Worm (Caenorhabditis elegans): ENCODE measurements around the gene taf-6.2.

The taf-6.2 gene

ce11 chrIV:3662863-3663262 is 31.7 kb downstream of the taf-6.2 start:
- TF ChIP-seq egrh-3 (GFP tag; IDR thresholded peaks at IDR 0.05), result peak; percentile 28; the same call in 1 of the 2 replicates
- peak; percentile 68 for TF ChIP-seq zfh-2 (GFP tag; conservative IDR thresholded peaks at IDR 0.05)
- no peak for TF ChIP-seq ztf-28 (GFP tag; IDR thresholded peaks at IDR 0.05)

ce11 chrIV:3661117-3661634 is 33.4 kb downstream of the taf-6.2 start:
- TF ChIP-seq lin-35 (GFP tag; optimal IDR thresholded peaks at IDR 0.05) (no peak), hrde-1 (tag; optimal IDR thresholded peaks at IDR 0.05; ENCODE audit: borderline replicate concordance) (no peak), ztf-3 (GFP tag; optimal IDR thresholded peaks at IDR 0.05) (no peak), nfya-2 (GFP tag; IDR thresholded peaks at IDR 0.05) (no peak), ztf-22 (GFP tag; optimal IDR thresholded peaks at IDR 0.05) (no peak), rpc-1 (optimal IDR thresholded peaks at IDR 0.05) (no peak), rpc-1 (tag; optimal IDR thresholded peaks at IDR 0.05) (no peak), T26A5.8 (tag; optimal IDR thresholded peaks at IDR 0.05) (no peak)

ce11 chrIV:3659951-3660350 is 34.6 kb downstream of the taf-6.2 start:
- TF ChIP-seq ztf-18 (tag; optimal IDR thresholded peaks at IDR 0.05) (no peak), aptf-3 (GFP tag; IDR thresholded peaks at IDR 0.05) (no peak), athp-1 (tag; optimal IDR thresholded peaks at IDR 0.05) (no peak), madf-10 (tag; optimal IDR thresholded peaks at IDR 0.05) (no peak), mel-28 (tag; optimal IDR thresholded peaks at IDR 0.05; ENCODE audit: borderline replicate concordance) (no peak), gei-17 (GFP tag; optimal IDR thresholded peaks at IDR 0.05) (no peak), K11D2.4 (GFP tag; IDR thresholded peaks at IDR 0.05) (no peak), nfyb-1 (GFP tag; IDR thresholded peaks at IDR 0.05) (no peak), hmg-1.2 (GFP tag; IDR thresholded peaks at IDR 0.05) (no peak), unc-130 (GFP tag; optimal IDR thresholded peaks at IDR 0.05) (no peak), ets-4 (GFP tag; optimal IDR thresholded peaks at IDR 0.05) (no peak), snpc-3.4 (tag; optimal IDR thresholded peaks at IDR 0.05) (no peak), lsy-27 (tag; optimal IDR thresholded peaks at IDR 0.05; ENCODE audit: borderline replicate concordance, insufficient read depth) (no peak), madf-3 (GFP tag; IDR thresholded peaks at IDR 0.05) (no peak), mes-4 (tag; optimal IDR thresholded peaks at IDR 0.05) (no peak), zfh-2 (GFP tag; conservative IDR thresholded peaks at IDR 0.05) (no peak), him-1 (tag; optimal IDR thresholded peaks at IDR 0.05) (no peak), ceh-27 (GFP tag; optimal IDR thresholded peaks at IDR 0.05) (no peak)

ce11 chrIV:3655896-3656295 is 38.6 kb downstream of the taf-6.2 start:
- no peak for TF ChIP-seq madf-8 (GFP tag; conservative IDR thresholded peaks at IDR 0.05)
- no peak for TF ChIP-seq F22D6.2 (tag; optimal IDR thresholded peaks at IDR 0.05)
- no peak for TF ChIP-seq F55B11.4 (tag; optimal IDR thresholded peaks at IDR 0.05; ENCODE audit: borderline replicate concordance, insufficient read depth)
- no peak for TF ChIP-seq pbrm-1 (GFP tag; IDR thresholded peaks at IDR 0.05)
- TF ChIP-seq Y53G8AR.9 (GFP tag; conservative IDR thresholded peaks at IDR 0.05), result no peak
- no peak for TF ChIP-seq snpc-3.4 (tag; optimal IDR thresholded peaks at IDR 0.05)
- no peak for TF ChIP-seq ceh-91 (GFP tag; IDR thresholded peaks at IDR 0.05)
- TF ChIP-seq B0336.3 (GFP tag; IDR thresholded peaks at IDR 0.05), result no peak
- no peak for TF ChIP-seq cebp-1 (GFP tag; IDR thresholded peaks at IDR 0.05)
- no peak for TF ChIP-seq cebp-1 (tag; optimal IDR thresholded peaks at IDR 0.05)
- no peak for TF ChIP-seq nhr-90 (tag; optimal IDR thresholded peaks at IDR 0.05)
- no peak for TF ChIP-seq F57C9.4 (tag; optimal IDR thresholded peaks at IDR 0.05)

Measured in whole organism, young adult.